Worm (Caenorhabditis elegans) whole organism, L4 larva: Measurements from ENCODE around the gene Y62E10A.19.

Experiments used
- ama-1 ChIP-seq: fragments of 150-350 bp; optimal IDR thresholded peaks from 2 replicates; lab custom pipeline; 2014; ENCODE audit warnings: inconsistent platforms, mixed read lengths
- ceh-32 ChIP-seq: sonication (generic microtip); optimal IDR thresholded peaks from 2 replicates; lab custom pipeline; 2016; ENCODE audit warnings: mild to moderate bottlenecking, missing genetic modification characterization, missing compliant biosample characterization; ENCODE audit not compliant: poor library complexity
- ceh-62 ChIP-seq: sonication (generic microtip); optimal IDR thresholded peaks from 2 replicates; lab custom pipeline; 2017; ENCODE audit warnings: missing biosample characterization, missing genetic modification characterization
- mdl-1 ChIP-seq, 2 experiments: fragments of 150-350 bp in 1 of 2; sonication (generic microtip) in 1 of 2; optimal IDR thresholded peaks; 2 replicates each; lab custom pipeline; 2014 to 2017; ENCODE audit warnings: missing biosample characterization in 2 of 2, missing genetic modification characterization in 2 of 2

DNA sequence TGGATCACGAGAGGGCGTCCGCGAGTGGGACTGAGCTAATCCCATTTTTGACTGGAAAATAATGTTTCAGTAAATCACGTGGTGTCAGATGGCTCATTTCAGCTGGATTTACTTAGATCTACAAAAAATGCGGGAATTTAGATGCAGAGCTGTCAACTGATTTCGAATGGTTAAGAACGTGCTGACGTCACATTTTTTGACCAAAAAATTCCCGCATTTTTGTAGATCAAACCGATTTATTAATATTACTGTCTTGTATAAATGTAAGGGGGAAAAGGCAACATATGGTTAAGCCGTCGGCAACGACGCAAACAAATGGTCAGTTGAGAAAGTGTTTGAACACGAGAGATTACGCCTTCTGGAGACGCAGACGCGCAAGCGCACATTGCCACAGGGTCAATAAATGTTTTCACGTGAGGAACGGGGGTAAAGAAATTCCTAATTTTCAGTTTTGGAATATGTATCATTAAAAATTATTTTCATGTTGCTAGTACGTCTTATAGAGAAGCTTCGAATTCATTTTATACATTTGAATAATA, 4.8 kb upstream of the Y62E10A.19 start, which contains the start of gene gcl-1:
- TF ChIP-seq mdl-1 (tag; optimal IDR thresholded peaks at IDR 0.05; lab: Kevin White, UChicago): peak in 1 of 2 experiments; percentile 13
- no peak for TF ChIP-seq ama-1 (lab: Kevin White, UChicago)
- no peak for TF ChIP-seq ceh-62 (tag; lab: Kevin White, UChicago)
- TF ChIP-seq ceh-32 (tag; lab: Kevin White, UChicago): no peak
